Worm (Caenorhabditis elegans) whole organism, early embryonic: ENCODE measurements around the gene inf-1.

Experiments
- B0310.2 ChIP-seq: sonication (generic microtip); optimal IDR thresholded peaks from 2 replicates; lab custom pipeline; 2016; ENCODE audit warnings: mild to moderate bottlenecking, missing genetic modification characterization, missing compliant biosample characterization
- F13C5.2 ChIP-seq: sonication (generic microtip); optimal IDR thresholded peaks from 2 replicates; lab custom pipeline; 2017; ENCODE audit warnings: mild to moderate bottlenecking, missing genetic modification characterization, inconsistent platforms, missing compliant biosample characterization
- ama-1 ChIP-seq: fragments of 150-350 bp; optimal IDR thresholded peaks from 2 replicates; lab custom pipeline; 2014
- ceh-36 ChIP-seq: sonication (generic microtip); optimal IDR thresholded peaks from 2 replicates; lab custom pipeline; 2016; ENCODE audit warnings: missing genetic modification characterization, inconsistent platforms, missing compliant biosample characterization
- ets-7 ChIP-seq: sonication (generic microtip); optimal IDR thresholded peaks from 2 replicates; lab custom pipeline; 2016; ENCODE audit warnings: missing genotype, missing genetic modification characterization, missing compliant biosample characterization
- hmbx-1 ChIP-seq: sonication (generic microtip); optimal IDR thresholded peaks from 2 replicates; lab custom pipeline; 2016; ENCODE audit warnings: mild to moderate bottlenecking, missing genetic modification characterization, missing compliant biosample characterization
- hmg-4 ChIP-seq: fragments of 200-800 bp; sonication (Bioruptor generic); optimal IDR thresholded peaks from 2 replicates; lab custom pipeline; 2018; ENCODE audit warnings: mild to moderate bottlenecking, missing genetic modification characterization, missing compliant biosample characterization
- pes-1 ChIP-seq: fragments of 200-800 bp; sonication (Bioruptor generic); IDR thresholded peaks from 2 replicates; pipeline ENCODE4 v1.3.6; 2022; ENCODE audit warnings: missing genetic modification reagents, missing genetic modification characterization, missing compliant biosample characterization
- tbx-37 ChIP-seq: fragments of 200-800 bp; sonication (Bioruptor generic); conservative IDR thresholded peaks from 2 replicates; pipeline ENCODE4 v1.3.6; 2022; ENCODE audit warnings: missing genetic modification reagents, missing genetic modification characterization, missing compliant biosample characterization

ce11 chrIII:6969090-6969489 lies 39.2 kb downstream of the inf-1 start, which contains the start of gene F31E3.12:
- TF ChIP-seq hmg-4 = no peak
- no peak for TF ChIP-seq ama-1 (lab: Kevin White, UChicago)
- no peak for TF ChIP-seq B0310.2 (tag; lab: Kevin White, UChicago)
- no peak for TF ChIP-seq ets-7
- no peak for TF ChIP-seq hmbx-1 (tag; lab: Kevin White, UChicago)
- TF ChIP-seq ceh-36 (tag; lab: Kevin White, UChicago) = no peak
- no peak for TF ChIP-seq tbx-37 (GFP tag; lab: Robert Waterston, UW)
- TF ChIP-seq F13C5.2 (tag; lab: Kevin White, UChicago) = no peak
- no peak for TF ChIP-seq pes-1 (GFP tag; lab: Robert Waterston, UW)
